Worm (Caenorhabditis elegans): ENCODE data around the gene srt-6.

The srt-6 gene

DNA sequence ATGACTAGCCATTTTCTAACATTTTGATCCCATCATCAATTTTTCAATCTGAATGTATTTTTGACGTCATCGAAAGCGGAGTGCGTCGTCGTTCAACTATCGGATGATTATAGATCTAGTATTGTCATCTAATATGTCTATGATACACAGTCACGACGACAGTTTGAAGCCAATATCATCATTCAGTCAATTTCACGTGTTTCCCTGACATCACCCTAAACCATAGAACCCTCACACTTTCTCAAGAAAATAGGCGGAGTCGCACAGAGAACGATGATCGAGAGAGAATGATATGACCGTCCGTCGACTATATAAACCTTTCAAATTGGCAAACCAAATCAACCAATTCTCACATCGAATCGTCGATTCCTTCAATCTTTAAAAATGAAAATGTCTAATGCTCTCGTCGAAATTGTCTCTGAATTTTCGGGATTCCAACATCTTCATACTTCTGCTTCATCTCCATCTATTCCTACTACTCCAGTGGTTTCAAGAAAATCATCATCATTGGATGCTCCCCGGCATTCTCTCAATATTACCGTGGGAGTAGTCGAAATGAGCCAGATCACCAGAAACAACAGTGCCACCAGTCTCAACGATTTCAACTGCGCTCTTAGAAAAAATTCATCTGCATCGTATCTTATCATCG, 7.3 kb upstream of the srt-6 start, which contains the start of gene F18E3.13 (continued):
- TF ChIP-seq snpc-3.4 (tag; optimal IDR thresholded peaks at IDR 0.05), result no peak
- peak; percentile 79 for TF ChIP-seq ztf-26 (tag; optimal IDR thresholded peaks at IDR 0.05)
- peak; percentile 96 for TF ChIP-seq ama-1 (optimal IDR thresholded peaks at IDR 0.05)
- TF ChIP-seq ama-1 (GFP tag; optimal IDR thresholded peaks at IDR 0.05), result no peak
- no peak for TF ChIP-seq F33H1.4 (GFP tag; IDR thresholded peaks at IDR 0.05)
- no peak for TF ChIP-seq madf-3 (GFP tag; IDR thresholded peaks at IDR 0.05)

DNA sequence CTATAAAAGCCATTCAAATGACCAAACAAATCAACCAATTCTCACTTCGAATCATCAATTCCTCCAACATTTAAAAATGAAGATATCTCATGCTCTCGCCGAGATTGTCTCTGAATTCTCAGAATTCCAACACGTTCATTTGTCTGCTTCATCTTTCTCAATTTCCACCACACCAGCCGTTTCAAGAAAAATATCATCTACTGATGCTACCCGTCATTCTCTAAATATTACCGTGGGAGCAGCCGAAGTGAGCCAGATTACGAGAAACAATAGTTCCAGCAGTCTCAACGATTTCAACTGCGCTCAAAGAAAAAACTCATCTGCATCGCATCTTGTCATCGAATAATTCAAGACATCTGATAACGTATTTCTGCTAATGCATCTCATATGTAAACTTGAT, 6.3 kb upstream of the srt-6 start, which contains the start of gene F18E3.12:
Gene F18E3.12, plus strand, starts transcription at position 77 of the 400 bp plus-strand sequence.
- TF ChIP-seq mxl-1 (tag; optimal IDR thresholded peaks at IDR 0.05) (no peak), ama-1 (optimal IDR thresholded peaks at IDR 0.05) (peak; percentile 94), ama-1 (GFP tag; optimal IDR thresholded peaks at IDR 0.05) (no peak)

DNA sequence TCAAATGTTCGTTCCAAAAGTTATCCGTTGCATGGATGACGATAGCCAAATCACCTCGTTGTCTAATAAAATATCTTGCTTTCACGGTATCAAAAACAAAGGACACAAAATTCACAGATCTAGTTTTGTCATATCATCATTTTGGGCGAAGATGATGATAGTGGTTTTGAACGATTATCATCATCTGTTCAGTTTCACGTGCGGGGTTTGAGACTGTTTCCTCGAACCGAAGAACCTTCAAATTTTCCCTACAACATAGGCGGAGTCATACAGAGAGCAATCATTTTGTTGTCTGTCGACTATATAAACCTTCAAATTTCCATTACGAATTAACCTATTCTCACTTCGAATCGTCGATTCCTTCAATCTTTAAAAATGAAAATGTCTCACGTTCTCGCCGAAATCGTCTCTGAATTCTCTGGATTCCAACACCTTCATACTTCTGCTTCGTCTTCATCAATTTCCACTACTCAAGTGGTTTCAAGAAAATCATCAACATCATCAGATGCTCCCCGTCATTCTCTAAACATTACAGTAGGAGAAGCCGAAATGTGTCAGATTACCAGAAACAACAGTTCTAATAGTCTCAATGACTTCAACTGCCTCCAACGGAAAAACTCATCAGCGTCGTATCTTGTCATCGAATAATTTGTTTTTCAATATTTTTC, 4.6 kb upstream of the srt-6 start, which contains the start of gene F18E3.11:
Gene F18E3.11, plus strand, starts transcription at position 376 of the 668 bp plus-strand sequence.
- TF ChIP-seq C06A6.2 (GFP tag; conservative IDR thresholded peaks at IDR 0.05) (0 out of 2 replicates have a peak, but pooled peaks have one; percentile 15), B0336.3 (GFP tag; IDR thresholded peaks at IDR 0.05) (no peak), chd-7 (tag; optimal IDR thresholded peaks at IDR 0.05) (no peak), unc-62 (GFP tag; optimal IDR thresholded peaks at IDR 0.05) (no peak), lin-40 (tag; optimal IDR thresholded peaks at IDR 0.05) (peak; percentile 48), nhr-120 (GFP tag; IDR thresholded peaks at IDR 0.05) (no peak), ama-1 (optimal IDR thresholded peaks at IDR 0.05) (peak; percentile 97), ama-1 (GFP tag; optimal IDR thresholded peaks at IDR 0.05) (no peak), K11D2.4 (GFP tag; IDR thresholded peaks at IDR 0.05) (no peak), nfya-1 (tag; optimal IDR thresholded peaks at IDR 0.05; ENCODE audit: borderline replicate concordance, insufficient read depth) (no peak), ztf-26 (tag; optimal IDR thresholded peaks at IDR 0.05) (peak; percentile 57), lsy-27 (tag; optimal IDR thresholded peaks at IDR 0.05; ENCODE audit: borderline replicate concordance, insufficient read depth) (no peak), cebp-1 (GFP tag; IDR thresholded peaks at IDR 0.05) (no peak), cebp-1 (tag; optimal IDR thresholded peaks at IDR 0.05) (no peak), nhr-80 (tag; optimal IDR thresholded peaks at IDR 0.05) (no peak), ets-4 (GFP tag; optimal IDR thresholded peaks at IDR 0.05) (no peak)

DNA sequence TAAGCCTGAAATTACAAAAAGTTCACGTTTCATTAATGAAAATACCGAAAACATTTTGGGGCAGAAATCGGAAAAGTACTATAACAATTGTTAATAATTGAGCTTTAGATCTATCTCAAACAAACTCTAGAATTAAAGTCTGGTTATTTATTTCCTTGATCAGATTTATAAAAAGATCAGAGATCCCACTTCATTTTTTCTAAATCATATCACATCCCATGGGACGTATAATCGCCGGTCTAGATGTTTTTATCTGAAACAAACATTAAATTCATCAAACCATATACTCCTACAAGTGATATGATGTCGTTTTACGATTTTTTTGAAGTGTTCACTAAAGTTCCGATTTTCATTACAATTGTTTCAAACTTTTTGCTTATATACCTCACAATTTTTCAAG, 3.1 kb upstream of the srt-6 start, which contains the start of gene str-41:
Gene str-41, plus strand, starts transcription at position 301 of the 400 bp plus-strand sequence.
- TF ChIP-seq ceh-40 (GFP tag; IDR thresholded peaks at IDR 0.05) (no peak), let-526 (GFP tag; IDR thresholded peaks at IDR 0.05) (no peak), mcd-1 (GFP tag; IDR thresholded peaks at IDR 0.05) (no peak), mel-28 (tag; optimal IDR thresholded peaks at IDR 0.05; ENCODE audit: borderline replicate concordance) (no peak)

DNA sequence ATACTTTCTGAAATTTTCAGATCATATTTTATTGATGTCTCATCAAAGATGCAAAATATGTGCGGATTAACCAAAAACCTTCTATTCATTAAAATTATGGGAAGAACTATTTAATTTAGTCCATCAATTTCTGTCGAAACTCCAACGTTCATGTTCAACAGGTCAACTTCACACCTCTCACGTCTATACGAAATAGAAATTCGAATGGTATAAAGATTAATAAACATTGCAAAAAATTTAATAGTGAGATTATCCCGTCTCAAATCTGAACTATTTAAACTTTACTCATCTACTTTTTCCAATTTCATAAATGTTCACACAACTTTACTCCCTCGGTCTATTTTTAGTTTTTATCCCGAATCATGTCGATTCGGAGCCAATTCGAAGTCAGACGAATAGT, 985 bp upstream of the srt-6 start, which contains the start of gene R13D7.2:
Gene R13D7.2, plus strand, starts transcription at position 301 of the 400 bp plus-strand sequence.
- no peak for TF ChIP-seq nhr-90 (tag; optimal IDR thresholded peaks at IDR 0.05)
- TF ChIP-seq ceh-58 (GFP tag; IDR thresholded peaks at IDR 0.05), result no peak
- TF ChIP-seq madf-8 (GFP tag; conservative IDR thresholded peaks at IDR 0.05), result no peak
- TF ChIP-seq madf-3 (GFP tag; IDR thresholded peaks at IDR 0.05), result no peak
- TF ChIP-seq lag-1 (GFP tag; IDR thresholded peaks at IDR 0.05), result no peak
- no peak for TF ChIP-seq ama-1 (optimal IDR thresholded peaks at IDR 0.05)
- no peak for TF ChIP-seq ama-1 (GFP tag; optimal IDR thresholded peaks at IDR 0.05)
- no peak for TF ChIP-seq cebp-1 (GFP tag; IDR thresholded peaks at IDR 0.05)
- TF ChIP-seq cebp-1 (tag; optimal IDR thresholded peaks at IDR 0.05), result no peak
- TF ChIP-seq Y53F4B.3 (GFP tag; IDR thresholded peaks at IDR 0.05), result no peak
- TF ChIP-seq nfya-1 (tag; optimal IDR thresholded peaks at IDR 0.05; ENCODE audit: borderline replicate concordance, insufficient read depth), result no peak
- no peak for TF ChIP-seq somi-1 (GFP tag; optimal IDR thresholded peaks at IDR 0.05)
- no peak for TF ChIP-seq ceh-27 (GFP tag; optimal IDR thresholded peaks at IDR 0.05)
- TF ChIP-seq hlh-26 (GFP tag; conservative IDR thresholded peaks at IDR 0.05), result no peak
- TF ChIP-seq gei-17 (GFP tag; optimal IDR thresholded peaks at IDR 0.05), result no peak
- no peak for TF ChIP-seq F49E8.2 (tag; optimal IDR thresholded peaks at IDR 0.05; ENCODE audit: insufficient read depth)
- TF ChIP-seq nfyb-1 (GFP tag; IDR thresholded peaks at IDR 0.05), result no peak
- no peak for TF ChIP-seq athp-1 (tag; optimal IDR thresholded peaks at IDR 0.05)
- no peak for TF ChIP-seq tbp1 (GFP tag; optimal IDR thresholded peaks at IDR 0.05)

All from whole organism, young adult.